Worm (Caenorhabditis elegans): ENCODE results near the gene fbxb-74.

Gene fbxb-74

ce11 chrIV:4446884-4447283 lies 7.8 kb upstream of the fbxb-74 start:
- peak; percentile 69 for TF ChIP-seq ceh-48 (tag; optimal IDR thresholded peaks at IDR 0.05)
- TF ChIP-seq ama-1 (optimal IDR thresholded peaks at IDR 0.05): peak; percentile 76
- TF ChIP-seq C38D4.7 (GFP tag; optimal IDR thresholded peaks at IDR 0.05): no peak

DNA sequence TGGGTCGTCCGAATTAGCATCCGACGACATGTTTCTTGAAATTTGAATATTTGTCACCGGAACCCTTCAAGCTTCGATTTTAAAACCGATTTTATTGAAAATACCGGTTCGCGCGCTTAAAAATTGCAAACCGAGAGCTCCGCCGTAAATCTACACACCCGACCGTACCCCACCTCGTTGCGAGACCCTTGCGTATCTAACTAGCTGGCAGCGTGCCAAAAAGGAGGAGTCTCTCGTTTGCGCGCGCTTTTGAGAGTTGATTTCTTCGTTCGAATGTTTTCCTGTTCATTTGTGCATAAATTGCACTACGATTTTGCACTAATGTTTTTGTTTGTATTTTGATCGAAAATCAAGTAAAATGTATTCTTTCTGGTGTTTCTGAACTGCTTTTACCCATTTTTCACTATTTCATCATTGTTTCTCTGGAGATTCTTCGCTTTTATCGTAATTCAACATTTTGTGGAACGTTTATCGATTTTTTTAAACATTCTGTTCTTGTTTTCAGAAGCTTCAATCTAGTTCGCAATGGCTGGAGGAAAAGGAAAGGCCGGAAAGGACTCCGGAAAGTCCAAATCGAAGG lies 6.7 kb upstream of the fbxb-74 start, which contains the start of the genes wapl-1 and htz-1:
Gene wapl-1, minus strand, starts transcription at position 30 of the 580 bp plus-strand sequence.
Gene htz-1, plus strand, starts transcription at position 506 of the 580 bp plus-strand sequence.
- peak; percentile 69 for TF ChIP-seq rnt-1 (tag; optimal IDR thresholded peaks at IDR 0.05)
- TF ChIP-seq tbx-2 (tag; optimal IDR thresholded peaks at IDR 0.05): peak; percentile 71
- peak; percentile 48 for TF ChIP-seq madf-2 (tag; optimal IDR thresholded peaks at IDR 0.05)
- TF ChIP-seq hlh-15 (tag; optimal IDR thresholded peaks at IDR 0.05): no peak
- no peak for TF ChIP-seq pros-1 (tag; optimal IDR thresholded peaks at IDR 0.05)
- TF ChIP-seq K09A11.1 (tag; optimal IDR thresholded peaks at IDR 0.05; ENCODE audit: insufficient read depth): peak; percentile 11
- no peak for TF ChIP-seq C38D4.7 (GFP tag; optimal IDR thresholded peaks at IDR 0.05)
- no peak for TF ChIP-seq zip-5 (tag; optimal IDR thresholded peaks at IDR 0.05)
- TF ChIP-seq ceh-14 (tag; optimal IDR thresholded peaks at IDR 0.05): peak; percentile 58
- no peak for TF ChIP-seq pqm-1 (tag; optimal IDR thresholded peaks at IDR 0.05)
- TF ChIP-seq ahr-1 (tag; optimal IDR thresholded peaks at IDR 0.05): no peak
- TF ChIP-seq unc-86 (tag; optimal IDR thresholded peaks at IDR 0.05): peak; percentile 9
- no peak for TF ChIP-seq pag-3 (tag; optimal IDR thresholded peaks at IDR 0.05; ENCODE audit: borderline replicate concordance)
- no peak for TF ChIP-seq ceh-6 (GFP tag; optimal IDR thresholded peaks at IDR 0.05)
- no peak for TF ChIP-seq hlh-30 (tag; optimal IDR thresholded peaks at IDR 0.05; ENCODE audit: insufficient read depth)
- TF ChIP-seq hlh-13 (GFP tag; optimal IDR thresholded peaks at IDR 0.05): no peak
- peak; percentile 61 for TF ChIP-seq pax-1 (tag; optimal IDR thresholded peaks at IDR 0.05)
- no peak for TF ChIP-seq gmeb-2 (tag; optimal IDR thresholded peaks at IDR 0.05)
- no peak for TF ChIP-seq dmd-4 (tag; optimal IDR thresholded peaks at IDR 0.05; ENCODE audit: borderline replicate concordance)
- TF ChIP-seq pha-2 (tag; optimal IDR thresholded peaks at IDR 0.05): no peak
- no peak for TF ChIP-seq T23F11.4 (GFP tag; optimal IDR thresholded peaks at IDR 0.05)
- peak; percentile 69 for TF ChIP-seq unc-55 (GFP tag; optimal IDR thresholded peaks at IDR 0.05)
- peak; percentile 24 for TF ChIP-seq fax-1 (tag; optimal IDR thresholded peaks at IDR 0.05)
- peak; percentile 51 for TF ChIP-seq elt-2 (tag; optimal IDR thresholded peaks at IDR 0.05)
- TF ChIP-seq pat-9 (tag; optimal IDR thresholded peaks at IDR 0.05): no peak
- TF ChIP-seq tbx-7 (tag; optimal IDR thresholded peaks at IDR 0.05): no peak
- no peak for TF ChIP-seq fkh-6 (tag; optimal IDR thresholded peaks at IDR 0.05)
- TF ChIP-seq nfya-1 (tag; optimal IDR thresholded peaks at IDR 0.05): peak; percentile 95
- no peak for TF ChIP-seq elt-4 (tag; optimal IDR thresholded peaks at IDR 0.05)
- TF ChIP-seq nhr-232 (tag; optimal IDR thresholded peaks at IDR 0.05): no peak
- TF ChIP-seq lim-6 (tag; optimal IDR thresholded peaks at IDR 0.05): no peak
- TF ChIP-seq K02D7.2 (tag; optimal IDR thresholded peaks at IDR 0.05): no peak
- peak; percentile 67 for TF ChIP-seq ceh-31 (tag; optimal IDR thresholded peaks at IDR 0.05)
- no peak for TF ChIP-seq sox-4 (tag; optimal IDR thresholded peaks at IDR 0.05)
- peak; percentile 14 for TF ChIP-seq ceh-22 (tag; optimal IDR thresholded peaks at IDR 0.05)
- TF ChIP-seq che-1 (tag; optimal IDR thresholded peaks at IDR 0.05): no peak
- TF ChIP-seq ztf-16 (tag; optimal IDR thresholded peaks at IDR 0.05): peak; percentile 19
- no peak for TF ChIP-seq unc-3 (GFP tag; conservative IDR thresholded peaks at IDR 0.05)
- TF ChIP-seq unc-3 (tag; optimal IDR thresholded peaks at IDR 0.05): peak; percentile 53
- no peak for TF ChIP-seq C08G9.2 (tag; optimal IDR thresholded peaks at IDR 0.05)
- TF ChIP-seq ceh-19 (GFP tag; optimal IDR thresholded peaks at IDR 0.05): no peak
- no peak for TF ChIP-seq lin-11 (tag; optimal IDR thresholded peaks at IDR 0.05)
- no peak for TF ChIP-seq hlh-6 (tag; optimal IDR thresholded peaks at IDR 0.05)
- TF ChIP-seq ceh-18 (tag; optimal IDR thresholded peaks at IDR 0.05): peak; percentile 74
- peak; percentile 64 for TF ChIP-seq unc-42 (tag; optimal IDR thresholded peaks at IDR 0.05)
- no peak for TF ChIP-seq ceh-2 (tag; optimal IDR thresholded peaks at IDR 0.05)
- no peak for TF ChIP-seq fkh-10 (GFP tag; optimal IDR thresholded peaks at IDR 0.05)
- peak; percentile 10 for TF ChIP-seq hlh-8 (tag; optimal IDR thresholded peaks at IDR 0.05)
- no peak for TF ChIP-seq Y22D7AL.16 (tag; optimal IDR thresholded peaks at IDR 0.05)
